Worm (Caenorhabditis elegans) whole organism, L2 larva: ENCODE measurements around the gene shw-3.

ENCODE experiments used
- C34F6.9 ChIP-seq: fragments of 150-350 bp; optimal IDR thresholded peaks from 2 replicates; lab custom pipeline; 2014; ENCODE audit warnings: missing biosample characterization, missing genetic modification characterization
- ceh-16 ChIP-seq: fragments of 150-350 bp; optimal IDR thresholded peaks from 2 replicates; lab custom pipeline; 2014; ENCODE audit warnings: missing biosample characterization, missing genetic modification characterization
- egl-27 ChIP-seq: sonication (generic microtip); optimal IDR thresholded peaks from 3 replicates; lab custom pipeline; 2017; ENCODE audit warnings: missing biosample characterization, missing genetic modification reagents, missing genetic modification characterization
- fos-1 ChIP-seq: fragments of 150-350 bp; optimal IDR thresholded peaks from 2 replicates; lab custom pipeline; 2014; ENCODE audit warnings: missing biosample characterization, missing genetic modification characterization
- lin-13 ChIP-seq: fragments of 150-350 bp; optimal IDR thresholded peaks from 2 replicates; lab custom pipeline; 2014; ENCODE audit warnings: missing biosample characterization, missing genetic modification reagents, missing genetic modification characterization
- mbf-1 ChIP-seq: sonication (generic microtip); optimal IDR thresholded peaks from 2 replicates; lab custom pipeline; 2017; ENCODE audit warnings: missing biosample characterization, missing genetic modification characterization
- nhr-237 ChIP-seq: fragments of 150-350 bp; optimal IDR thresholded peaks from 2 replicates; lab custom pipeline; 2014; ENCODE audit warnings: missing biosample characterization, missing genetic modification characterization
- unc-39 ChIP-seq: fragments of 150-350 bp; optimal IDR thresholded peaks from 2 replicates; lab custom pipeline; 2014; ENCODE audit warnings: missing biosample characterization, missing genetic modification characterization
- unc-62 ChIP-seq: fragments of 150-350 bp; optimal IDR thresholded peaks from 2 replicates; lab custom pipeline; 2014; ENCODE audit warnings: missing biosample characterization, missing genetic modification reagents, missing genetic modification characterization
- ztf-11 ChIP-seq: sonication (generic microtip); optimal IDR thresholded peaks from 2 replicates; lab custom pipeline; 2017; ENCODE audit warnings: missing biosample characterization, missing genetic modification characterization
- ztf-4 ChIP-seq: fragments of 150-350 bp; optimal IDR thresholded peaks from 2 replicates; lab custom pipeline; 2014; ENCODE audit warnings: missing biosample characterization, missing genetic modification characterization

DNA sequence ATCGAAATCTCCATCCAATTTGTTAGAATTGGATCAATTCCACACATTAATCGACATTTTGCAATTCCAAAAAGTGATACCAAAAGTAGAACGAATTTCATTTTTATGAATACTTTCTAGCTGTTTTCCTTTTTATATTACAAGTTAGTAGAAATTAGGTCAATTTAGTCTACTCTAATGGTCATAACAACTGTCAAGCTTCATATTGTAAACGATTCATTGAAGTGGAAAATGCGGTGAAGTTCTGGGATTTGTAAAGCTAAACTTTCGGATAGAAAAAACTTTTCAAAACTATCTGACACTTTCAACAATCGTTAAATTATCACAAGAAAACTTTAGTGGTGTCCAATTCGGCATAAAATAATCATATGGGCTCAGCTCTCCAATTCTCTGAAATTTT, 47.6 kb upstream of the shw-3 start, which contains the start of gene W07G4.7:
- TF ChIP-seq fos-1 (tag; lab: Kevin White, UChicago) (no peak), unc-62 (GFP tag; lab: Kevin White, UChicago) (no peak), unc-39 (tag; lab: Kevin White, UChicago) (no peak), ztf-11 (tag; lab: Kevin White, UChicago) (no peak), mbf-1 (no peak), lin-13 (GFP tag; lab: Kevin White, UChicago) (no peak), ztf-4 (no peak), ceh-16 (tag; lab: Kevin White, UChicago) (no peak), C34F6.9 (tag; lab: Kevin White, UChicago) (no peak), nhr-237 (tag; lab: Kevin White, UChicago) (no peak), egl-27 (tag; lab: Kevin White, UChicago) (no peak)
